Fruit fly (Drosophila melanogaster): Measurements from ENCODE around the gene RpL40.
A peak's percentile ranks its signal among the peaks of the same experiment; 100 is the strongest.

The RpL40 gene

dm6 chr2L:4222002-4222920 lies 5.2 kb upstream of the RpL40 start (continued):
- TF ChIP-seq CG3407 (GFP tag; optimal IDR thresholded peaks at IDR 0.05) (no peak), Jarid2 (GFP tag; optimal IDR thresholded peaks at IDR 0.05) (no peak), CG16813 (GFP tag; IDR thresholded peaks at IDR 0.05; ENCODE audit: partially characterized antibody) (no peak), CG12769 (tag; optimal IDR thresholded peaks at IDR 0.05) (peak; percentile 1), cato (GFP tag; optimal IDR thresholded peaks at IDR 0.05; ENCODE audit: borderline replicate concordance) (no peak), CG17328 (GFP tag; IDR thresholded peaks at IDR 0.05) (no peak), CG11504 (tag; optimal IDR thresholded peaks at IDR 0.05) (no peak), Tbp (GFP tag; optimal IDR thresholded peaks at IDR 0.05) (no peak), CG4360 (GFP tag; IDR thresholded peaks at IDR 0.05) (peak; percentile 97), Atf3 (GFP tag; optimal IDR thresholded peaks at IDR 0.05) (no peak), gem (tag; optimal IDR thresholded peaks at IDR 0.05) (peak; percentile 46), corto (GFP tag; optimal IDR thresholded peaks at IDR 0.05) (no peak), mld (GFP tag; IDR thresholded peaks at IDR 0.05; ENCODE audit: partially characterized antibody) (no peak), sens (GFP tag) (peak; percentile 85), tll (GFP tag; optimal IDR thresholded peaks at IDR 0.05) (no peak), CG18262 (tag; optimal IDR thresholded peaks at IDR 0.05) (peak; percentile 83), CG17829 (tag; optimal IDR thresholded peaks at IDR 0.05) (peak; percentile 32), CG17361 (GFP tag; IDR thresholded peaks at IDR 0.05) (peak; percentile 75; the same call in 2 of the 3 replicates), Sin3A (optimal IDR thresholded peaks at IDR 0.05) (no peak), Opbp (GFP tag; IDR thresholded peaks at IDR 0.05; ENCODE audit: partially characterized antibody) (0 out of 3 replicates have a peak, but pooled peaks have one; percentile 11), CG30431 (GFP tag; optimal IDR thresholded peaks at IDR 0.05) (no peak), oc (tag; optimal IDR thresholded peaks at IDR 0.05) (no peak), CG17359 (tag; optimal IDR thresholded peaks at IDR 0.05) (no peak), CG1647 (GFP tag; optimal IDR thresholded peaks at IDR 0.05) (no peak), CG10979 (tag; optimal IDR thresholded peaks at IDR 0.05) (peak; percentile 66), ap (GFP tag; IDR thresholded peaks at IDR 0.05) (no peak), tgo (GFP tag; IDR thresholded peaks at IDR 0.05) (no peak), z (GFP tag; IDR thresholded peaks at IDR 0.05) (peak; percentile 47; the same call in 1 of the 3 replicates), CG11696 (GFP tag; IDR thresholded peaks at IDR 0.05) (no peak), NC2α (GFP tag; optimal IDR thresholded peaks at IDR 0.05) (no peak), kni (GFP tag; optimal IDR thresholded peaks at IDR 0.05) (peak; percentile 80), abd-A (tag; optimal IDR thresholded peaks at IDR 0.05) (peak; percentile 18), HmgD (GFP tag; optimal IDR thresholded peaks at IDR 0.05) (no peak), danr (GFP tag; IDR thresholded peaks at IDR 0.05) (no peak), maf-S (GFP tag; optimal IDR thresholded peaks at IDR 0.05) (no peak), ab (GFP tag; optimal IDR thresholded peaks at IDR 0.05) (no peak), CG14710 (tag; optimal IDR thresholded peaks at IDR 0.05) (peak; percentile 68), bsh (GFP tag; optimal IDR thresholded peaks at IDR 0.05) (peak in 1 of 2 experiments; percentile 87), vnd (GFP tag; IDR thresholded peaks at IDR 0.05; ENCODE audit: partially characterized antibody) (no peak), Med (GFP tag) (peak; percentile 2), sd (tag; optimal IDR thresholded peaks at IDR 0.05) (peak; percentile 81), CG17186 (GFP tag; optimal IDR thresholded peaks at IDR 0.05) (no peak), zen (tag; optimal IDR thresholded peaks at IDR 0.05) (peak; percentile 49), CG2712 (tag; optimal IDR thresholded peaks at IDR 0.05) (peak; percentile 75), CG15696 (tag; optimal IDR thresholded peaks at IDR 0.05) (peak; percentile 63), Nf-YA (GFP tag; IDR thresholded peaks at IDR 0.05) (no peak), ham (GFP tag; IDR thresholded peaks at IDR 0.05) (no peak), lola (GFP tag; optimal IDR thresholded peaks at IDR 0.05) (peak in 1 of 3 experiments; percentile 71)

All from whole organism, embryonic.